Worm (Caenorhabditis elegans): Measurements from ENCODE around the gene F40G12.7.
A peak's percentile ranks its signal among the peaks of the same experiment; 100 is the strongest.

F40G12.7 gene

DNA sequence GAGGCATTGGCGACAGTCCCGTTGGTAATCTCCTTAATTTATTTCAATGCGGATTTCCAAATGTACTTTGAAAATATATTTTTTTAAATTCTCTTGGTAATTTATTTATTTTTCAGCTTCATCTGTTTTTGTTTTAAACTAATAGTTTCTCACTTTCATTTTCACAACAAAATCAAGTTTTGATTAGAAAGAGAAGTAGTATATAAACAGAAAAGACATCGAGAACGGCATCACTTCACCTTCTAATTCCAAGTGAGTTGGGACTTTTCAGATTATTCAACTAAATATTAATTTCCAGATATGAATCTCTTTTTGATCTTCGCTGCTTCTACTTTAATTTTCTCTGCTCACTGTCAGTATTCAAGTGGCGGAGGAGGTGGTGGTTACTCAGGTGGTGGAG, 45.9 kb downstream of the F40G12.7 start, which contains the start of gene F47B8.14:
TSS of gene F47B8.14 (plus strand) at position 301 of the 400 bp plus-strand sequence.
- TF ChIP-seq blmp-1 (tag; optimal IDR thresholded peaks at IDR 0.05; ENCODE audit: insufficient read depth) (no peak), nhr-23 (tag; optimal IDR thresholded peaks at IDR 0.05) (no peak), sma-3 (GFP tag; optimal IDR thresholded peaks at IDR 0.05) (no peak), nhr-12 (tag; optimal IDR thresholded peaks at IDR 0.05) (no peak), alr-1 (tag; optimal IDR thresholded peaks at IDR 0.05) (no peak), ceh-16 (tag; optimal IDR thresholded peaks at IDR 0.05) (no peak), ztf-11 (tag; optimal IDR thresholded peaks at IDR 0.05) (no peak), elt-3 (tag; optimal IDR thresholded peaks at IDR 0.05) (no peak), unc-62 (GFP tag; optimal IDR thresholded peaks at IDR 0.05) (no peak), unc-55 (GFP tag; optimal IDR thresholded peaks at IDR 0.05) (no peak), ZK546.5 (tag; optimal IDR thresholded peaks at IDR 0.05) (no peak), nhr-6 (tag; optimal IDR thresholded peaks at IDR 0.05) (no peak), lsy-2 (tag; optimal IDR thresholded peaks at IDR 0.05) (no peak), skn-1 (tag; optimal IDR thresholded peaks at IDR 0.05) (no peak), dmd-4 (tag; optimal IDR thresholded peaks at IDR 0.05) (no peak), nhr-21 (tag; optimal IDR thresholded peaks at IDR 0.05) (no peak), fos-1 (tag; optimal IDR thresholded peaks at IDR 0.05) (no peak)

DNA sequence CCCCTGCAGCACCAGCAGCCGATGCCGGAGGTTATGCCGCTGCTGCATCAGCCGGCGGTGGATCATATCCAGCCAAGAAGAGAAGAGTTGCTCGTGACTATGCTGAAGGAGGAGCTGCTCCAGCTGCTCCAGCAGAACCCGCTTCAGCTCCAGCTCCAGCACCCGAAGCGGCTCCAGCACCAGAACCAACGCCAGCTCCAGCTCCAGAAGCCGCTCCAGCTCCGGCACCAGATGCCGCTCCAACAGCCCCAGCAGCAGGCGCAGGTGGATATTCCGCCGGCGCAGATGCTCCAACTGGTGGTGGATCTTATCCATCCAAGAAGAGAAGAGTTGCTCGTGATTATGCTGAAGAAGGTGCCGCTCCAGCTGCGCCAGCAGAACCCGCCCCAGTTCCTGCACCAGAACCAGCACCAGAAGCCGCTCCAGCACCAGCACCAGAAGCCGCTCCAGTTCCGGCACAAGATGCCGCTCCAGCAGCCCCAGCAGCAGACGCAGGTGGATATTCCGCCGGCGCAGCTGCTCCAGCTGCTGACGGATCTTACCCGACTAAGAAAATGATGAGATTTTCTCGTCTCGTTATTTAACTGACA, 46.5 kb downstream of the F40G12.7 start:
- TF ChIP-seq Y55F3AM.14 (GFP tag; optimal IDR thresholded peaks at IDR 0.05) (peak; percentile 11), sma-9 (GFP tag; optimal IDR thresholded peaks at IDR 0.05) (no peak), sma-9 (tag; optimal IDR thresholded peaks at IDR 0.05) (no peak)

DNA sequence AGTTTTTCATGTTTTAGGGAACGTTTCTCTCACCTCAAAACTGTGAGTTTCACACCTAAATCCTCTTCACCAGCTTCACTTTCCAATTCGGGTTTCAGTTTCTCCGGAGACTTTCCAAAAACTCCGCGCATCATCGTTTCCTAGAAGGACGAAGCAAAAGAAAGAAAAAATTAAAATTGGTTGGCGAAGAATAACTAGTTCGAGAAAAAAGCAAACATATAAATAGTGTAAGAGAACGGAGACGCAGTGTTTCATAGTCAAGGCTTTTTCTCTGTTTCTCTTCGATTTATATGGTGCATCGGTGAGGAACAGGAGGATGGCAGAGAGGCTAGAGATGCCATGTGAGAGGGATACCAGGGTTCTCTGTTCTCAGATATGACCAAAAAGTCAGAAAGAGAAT, 48.4 kb downstream of the F40G12.7 start, which contains the start of gene F47B8.3:
TSS of gene F47B8.3 (minus strand) at position 261 of the 400 bp plus-strand sequence.
- TF ChIP-seq zag-1 (tag; optimal IDR thresholded peaks at IDR 0.05) = no peak
- peak; percentile 15 for TF ChIP-seq F13H6.1 (tag; optimal IDR thresholded peaks at IDR 0.05)
- no peak for TF ChIP-seq nhr-77 (tag; optimal IDR thresholded peaks at IDR 0.05)
- TF ChIP-seq crh-2 (tag; optimal IDR thresholded peaks at IDR 0.05) = peak; percentile 56
- no peak for TF ChIP-seq ZK546.5 (tag; optimal IDR thresholded peaks at IDR 0.05)
- TF ChIP-seq mdl-1 (tag; optimal IDR thresholded peaks at IDR 0.05) = no peak
- TF ChIP-seq nhr-11 (tag; optimal IDR thresholded peaks at IDR 0.05) = no peak
- TF ChIP-seq snpc-4 (tag; optimal IDR thresholded peaks at IDR 0.05) = peak; percentile 46
- no peak for TF ChIP-seq ztf-1 (GFP tag; conservative IDR thresholded peaks at IDR 0.05)
- peak; percentile 1 for TF ChIP-seq fos-1 (tag; optimal IDR thresholded peaks at IDR 0.05)
- TF ChIP-seq ztf-11 (tag; optimal IDR thresholded peaks at IDR 0.05) = no peak
- peak; percentile 27 for TF ChIP-seq sma-9 (GFP tag; optimal IDR thresholded peaks at IDR 0.05)
- no peak for TF ChIP-seq sma-9 (tag; optimal IDR thresholded peaks at IDR 0.05)
- peak; percentile 1 for TF ChIP-seq nhr-25 (tag; optimal IDR thresholded peaks at IDR 0.05)
- TF ChIP-seq nhr-237 (tag; optimal IDR thresholded peaks at IDR 0.05) = no peak
- TF ChIP-seq ama-1 (optimal IDR thresholded peaks at IDR 0.05) = peak; percentile 59
- peak; percentile 62 for TF ChIP-seq unc-55 (GFP tag; optimal IDR thresholded peaks at IDR 0.05)
- TF ChIP-seq nhr-10 (tag; optimal IDR thresholded peaks at IDR 0.05) = no peak
- no peak for TF ChIP-seq blmp-1 (tag; optimal IDR thresholded peaks at IDR 0.05; ENCODE audit: insufficient read depth)
- no peak for TF ChIP-seq mbf-1 (tag; optimal IDR thresholded peaks at IDR 0.05)
- TF ChIP-seq nhr-23 (tag; optimal IDR thresholded peaks at IDR 0.05) = no peak
- TF ChIP-seq sem-4 (tag; optimal IDR thresholded peaks at IDR 0.05) = peak; percentile 25
- TF ChIP-seq lsy-2 (tag; optimal IDR thresholded peaks at IDR 0.05) = peak in 1 of 2 experiments; percentile 62
- TF ChIP-seq nhr-6 (tag; optimal IDR thresholded peaks at IDR 0.05) = no peak
- no peak for TF ChIP-seq nhr-21 (tag; optimal IDR thresholded peaks at IDR 0.05)
- TF ChIP-seq gmeb-1 (tag; optimal IDR thresholded peaks at IDR 0.05) = peak; percentile 23
- peak; percentile 25 for TF ChIP-seq lin-13 (GFP tag; optimal IDR thresholded peaks at IDR 0.05)
- TF ChIP-seq ceh-82 (tag; optimal IDR thresholded peaks at IDR 0.05) = no peak
- no peak for TF ChIP-seq mab-5 (tag; optimal IDR thresholded peaks at IDR 0.05)
- peak; percentile 83 for TF ChIP-seq C34F6.9 (tag; optimal IDR thresholded peaks at IDR 0.05)
- TF ChIP-seq nhr-129 (tag; optimal IDR thresholded peaks at IDR 0.05) = peak; percentile 65
